Worm (Caenorhabditis elegans): Measurements from ENCODE around the gene gcy-29.

ce11 chrII:14576429-14576828 lies 27.8 kb upstream of the gcy-29 start, which contains the start of gene C01G12.13:
- TF ChIP-seq ceh-82 (tag; optimal IDR thresholded peaks at IDR 0.05) (no peak), unc-62 (GFP tag; optimal IDR thresholded peaks at IDR 0.05) (no peak), nhr-85 (tag) (no peak), unc-130 (tag; optimal IDR thresholded peaks at IDR 0.05) (no peak), sptf-1 (tag; optimal IDR thresholded peaks at IDR 0.05) (no peak), lsy-2 (tag; optimal IDR thresholded peaks at IDR 0.05) (no peak), snpc-4 (tag; optimal IDR thresholded peaks at IDR 0.05) (no peak), dsc-1 (tag; optimal IDR thresholded peaks at IDR 0.05) (no peak)
